Worm (Caenorhabditis elegans): ENCODE data around the gene Y81B9A.4.

DNA sequence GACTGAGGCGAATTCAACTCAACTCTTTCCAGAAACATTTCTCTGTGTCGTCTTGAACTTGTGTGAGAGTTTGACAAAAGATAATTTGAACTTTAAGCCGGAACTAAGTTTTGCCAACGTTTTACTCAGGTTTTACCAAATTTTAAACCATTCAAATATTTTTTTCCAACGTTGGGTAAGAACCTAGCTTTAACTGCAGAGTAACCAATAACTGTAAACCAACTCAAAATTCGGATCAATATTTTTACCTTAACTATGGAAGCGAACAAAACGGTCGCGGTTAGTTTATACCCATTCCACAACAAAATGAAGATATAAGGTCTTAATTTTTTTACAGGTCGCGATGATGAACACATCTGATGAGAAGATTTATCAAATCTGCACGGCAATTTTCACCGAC, 8.0 kb downstream of the Y81B9A.4 start:
- TF ChIP-seq ztf-11 (tag; optimal IDR thresholded peaks at IDR 0.05) (no peak), elt-2 (tag; optimal IDR thresholded peaks at IDR 0.05) (no peak), egl-27 (tag; optimal IDR thresholded peaks at IDR 0.05) (no peak), nhr-77 (tag; optimal IDR thresholded peaks at IDR 0.05) (no peak), jun-1 (tag; optimal IDR thresholded peaks at IDR 0.05) (no peak), eor-1 (tag; optimal IDR thresholded peaks at IDR 0.05) (no peak), pqm-1 (tag; optimal IDR thresholded peaks at IDR 0.05) (no peak), daf-12 (tag; optimal IDR thresholded peaks at IDR 0.05) (no peak), sea-2 (GFP tag; optimal IDR thresholded peaks at IDR 0.05) (no peak)
